Fruit fly (Drosophila melanogaster) Kc167 (cell line): ENCODE data around the gene squ.

Experiments
- Sin3A ChIP-seq: fragments of >200 bp; optimal IDR thresholded peaks from 2 replicates; lab custom pipeline; 2018; ENCODE audit warnings: missing external identifiers
- h ChIP-seq: fragments of >200 bp; optimal IDR thresholded peaks from 3 replicates; lab custom pipeline; 2018; ENCODE audit warnings: missing external identifiers
- insv ChIP-seq: fragments of >200 bp; optimal IDR thresholded peaks from 3 replicates; lab custom pipeline; 2018; ENCODE audit warnings: missing external identifiers
- psq ChIP-seq: fragments of >200 bp; optimal IDR thresholded peaks from 2 replicates; lab custom pipeline; 2017; ENCODE audit warnings: missing external identifiers
- ttk ChIP-seq: sonication (Bioruptor generic); optimal IDR thresholded peaks from 2 replicates; lab custom pipeline; 2017; ENCODE audit warnings: missing external identifiers

DNA sequence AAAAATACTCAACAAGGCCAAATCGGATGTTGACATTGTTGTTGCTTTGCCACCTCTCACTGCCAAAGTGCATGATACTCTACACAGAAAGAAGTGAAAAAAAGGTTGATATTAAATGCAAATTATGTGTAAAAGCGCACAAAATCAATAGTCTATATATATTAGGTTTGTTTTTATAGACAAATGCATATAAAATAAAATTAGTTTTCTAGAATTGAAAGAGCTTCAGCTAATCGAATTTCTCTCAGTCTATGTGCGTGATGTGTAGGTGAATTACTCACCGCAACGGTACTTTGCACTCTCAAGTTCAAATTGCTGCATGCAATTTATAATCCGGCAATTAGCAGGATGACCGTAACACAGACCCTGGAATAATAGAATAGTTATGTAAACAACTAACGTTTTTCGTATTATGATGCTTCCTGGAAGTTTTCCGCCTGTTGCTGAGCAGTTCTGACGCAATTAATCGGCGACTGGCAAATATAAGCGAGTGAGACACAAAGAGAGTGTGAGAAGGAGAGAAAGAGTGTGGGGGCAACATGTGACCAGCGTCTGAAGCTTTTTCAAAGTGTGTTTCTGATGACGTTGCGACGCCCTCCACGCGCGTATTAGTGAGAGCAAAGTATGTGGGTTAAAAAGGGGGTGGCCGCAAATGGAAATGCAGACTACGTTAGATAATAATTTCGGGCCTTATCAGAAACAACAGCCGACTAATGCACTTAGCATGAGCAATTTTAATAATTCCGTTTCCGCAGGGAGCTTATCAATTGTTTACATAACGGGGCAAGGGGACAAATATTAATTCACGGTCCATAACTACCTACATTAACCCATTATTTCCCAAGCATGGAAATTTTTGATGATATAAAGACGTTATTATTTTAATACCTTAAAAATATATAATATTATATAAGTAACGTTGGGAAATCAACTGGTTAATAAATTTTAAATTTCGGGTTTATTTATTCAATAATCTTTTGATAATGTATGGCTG lies 41.1 kb downstream of the squ start:
- no peak for TF ChIP-seq insv (lab: Kevin White, UChicago)
- no peak for TF ChIP-seq ttk (lab: Kevin White, UChicago)
- TF ChIP-seq psq, result no peak
- TF ChIP-seq Sin3A, result no peak
- TF ChIP-seq h (lab: Kevin White, UChicago), result no peak
